Fruit fly (Drosophila melanogaster) whole organism, pupa: ENCODE results near the gene eRF3.

Experiments
- CG10348 ChIP-seq: fragments of 200-800 bp; sonication (Bioruptor generic); IDR thresholded peaks from 2 replicates; pipeline ENCODE4 v1.3.6; 2022; ENCODE audit warnings: missing biosample characterization, missing genetic modification characterization
- CG12605 ChIP-seq: fragments of 200-800 bp; sonication (Bioruptor generic); IDR thresholded peaks from 2 replicates; pipeline ENCODE4 v1.3.6; 2022; ENCODE audit warnings: missing biosample characterization, missing genetic modification characterization
- CG13204 ChIP-seq: fragments of 200-800 bp; sonication (Bioruptor generic); optimal IDR thresholded peaks from 2 replicates; lab custom pipeline; 2018; ENCODE audit warnings: missing biosample characterization, mild to moderate bottlenecking, missing genetic modification characterization, moderate library complexity
- CG14655 ChIP-seq: fragments of 200-800 bp; sonication (Bioruptor generic); optimal IDR thresholded peaks from 3 replicates; lab custom pipeline; 2017; ENCODE audit warnings: mild to moderate bottlenecking, missing biosample characterization, missing genetic modification reagents, missing genetic modification characterization
- CG15710 ChIP-seq: fragments of 200-800 bp; sonication (Bioruptor generic); optimal IDR thresholded peaks from 2 replicates; lab custom pipeline; 2018; ENCODE audit warnings: missing biosample characterization, mild to moderate bottlenecking, missing genetic modification characterization, moderate library complexity
- CG17806 ChIP-seq: fragments of 200-800 bp; sonication (Bioruptor generic); optimal IDR thresholded peaks from 2 replicates; lab custom pipeline; 2018; ENCODE audit warnings: missing biosample characterization, mild to moderate bottlenecking, missing genetic modification characterization, moderate library complexity
- CG32121 ChIP-seq: fragments of 200-800 bp; sonication (Bioruptor generic); IDR thresholded peaks from 2 replicates; pipeline ENCODE4 v1.3.6; 2022; ENCODE audit warnings: missing biosample characterization, missing genetic modification characterization
- CG34367 ChIP-seq: fragments of 200-800 bp; sonication (Bioruptor generic); optimal IDR thresholded peaks from 2 replicates; lab custom pipeline; 2018; ENCODE audit warnings: missing biosample characterization, mild to moderate bottlenecking, missing genetic modification characterization
- CG4496 ChIP-seq: fragments of 200-800 bp; sonication (Bioruptor generic); IDR thresholded peaks from 3 replicates; pipeline ENCODE4 v1.3.6; 2022; ENCODE audit warnings: missing biosample characterization, missing genetic modification characterization
- CG8159 ChIP-seq: fragments of 200-800 bp; sonication (Bioruptor generic); optimal IDR thresholded peaks from 3 replicates; lab custom pipeline; 2018; ENCODE audit warnings: missing biosample characterization, mild to moderate bottlenecking, missing genetic modification characterization, moderate library complexity
- CG8301 ChIP-seq: fragments of 200-800 bp; sonication (Bioruptor generic); optimal IDR thresholded peaks from 2 replicates; lab custom pipeline; 2018; ENCODE audit warnings: missing biosample characterization, mild to moderate bottlenecking, missing genetic modification characterization
- CG9948 ChIP-seq: fragments of 200-800 bp; sonication (Bioruptor generic); optimal IDR thresholded peaks from 2 replicates; lab custom pipeline; 2018; ENCODE audit warnings: missing biosample characterization, mild to moderate bottlenecking, missing genetic modification characterization, moderate library complexity
- D1 ChIP-seq: fragments of 200-800 bp; sonication (Bioruptor generic); optimal IDR thresholded peaks from 2 replicates; lab custom pipeline; 2018; ENCODE audit warnings: missing biosample characterization, mild to moderate bottlenecking, missing genetic modification characterization, moderate library complexity
- EcR ChIP-seq: fragments of 200-800 bp; sonication (Bioruptor generic); optimal IDR thresholded peaks from 3 replicates; lab custom pipeline; 2019; ENCODE audit warnings: missing biosample characterization, missing genetic modification characterization, mild to moderate bottlenecking, moderate library complexity, missing genetic modification reagents
- Ets98B ChIP-seq: fragments of 200-800 bp; sonication (Bioruptor generic); IDR thresholded peaks from 2 replicates; pipeline ENCODE4 v1.3.6; 2022; ENCODE audit warnings: missing biosample characterization, missing genetic modification characterization
- Pif1A ChIP-seq: fragments of 200-800 bp; sonication (Bioruptor generic); optimal IDR thresholded peaks from 3 replicates; lab custom pipeline; 2016; ENCODE audit warnings: missing biosample characterization, missing genetic modification characterization
- Pif1B ChIP-seq: fragments of 200-800 bp; sonication (Bioruptor generic); optimal IDR thresholded peaks from 3 replicates; lab custom pipeline; 2016; ENCODE audit warnings: missing biosample characterization, missing genetic modification characterization
- Snoo ChIP-seq: fragments of 200-800 bp; sonication (Bioruptor generic); optimal IDR thresholded peaks from 3 replicates; lab custom pipeline; 2017; ENCODE audit warnings: missing biosample characterization, mild to moderate bottlenecking, missing genetic modification characterization, inconsistent platforms
- fd96Ca ChIP-seq: fragments of 200-800 bp; sonication (Bioruptor generic); IDR thresholded peaks from 3 replicates; pipeline ENCODE4 v1.3.6; 2022; ENCODE audit warnings: missing biosample characterization, missing genetic modification characterization
- gl ChIP-seq: fragments of 200-800 bp; sonication (Bioruptor generic); optimal IDR thresholded peaks from 2 replicates; lab custom pipeline; 2018; ENCODE audit warnings: missing biosample characterization, mild to moderate bottlenecking, missing genetic modification characterization
- rn ChIP-seq: fragments of 200-800 bp; sonication (Bioruptor generic); IDR thresholded peaks from 2 replicates; pipeline ENCODE4 v1.3.6; 2022; ENCODE audit warnings: missing biosample characterization, missing genetic modification characterization

The eRF3 gene

DNA sequence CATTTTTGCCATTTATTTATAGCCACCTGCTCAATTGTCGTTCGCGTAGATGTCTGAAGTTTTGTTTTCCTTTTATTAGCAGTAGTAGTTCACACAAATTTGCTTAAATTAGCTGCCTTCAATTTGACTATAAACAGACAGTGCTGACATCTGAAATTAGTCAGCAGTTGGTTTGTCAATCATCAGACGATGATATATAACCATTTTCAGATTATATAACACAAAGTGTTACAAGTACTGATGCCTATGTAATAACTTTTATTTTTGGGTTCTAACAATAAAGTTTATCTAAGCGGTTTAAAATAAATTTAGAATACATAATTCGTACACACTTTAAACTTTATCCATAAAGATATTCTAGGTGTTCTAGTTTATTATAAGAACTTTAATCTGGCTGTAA is 47.5 kb downstream of the eRF3 start:
- TF ChIP-seq CG10348 (no peak), CG32121 (GFP tag; lab: Robert Waterston, UW) (no peak), EcR (GFP tag; lab: Kevin White, UChicago) (no peak), CG9948 (tag; lab: Kevin White, UChicago) (no peak), CG4496 (GFP tag; lab: Robert Waterston, UW) (no peak), CG13204 (no peak), CG12605 (GFP tag; lab: Robert Waterston, UW) (no peak), Pif1B (no peak), CG17806 (tag; lab: Kevin White, UChicago) (no peak), Pif1A (no peak)

DNA sequence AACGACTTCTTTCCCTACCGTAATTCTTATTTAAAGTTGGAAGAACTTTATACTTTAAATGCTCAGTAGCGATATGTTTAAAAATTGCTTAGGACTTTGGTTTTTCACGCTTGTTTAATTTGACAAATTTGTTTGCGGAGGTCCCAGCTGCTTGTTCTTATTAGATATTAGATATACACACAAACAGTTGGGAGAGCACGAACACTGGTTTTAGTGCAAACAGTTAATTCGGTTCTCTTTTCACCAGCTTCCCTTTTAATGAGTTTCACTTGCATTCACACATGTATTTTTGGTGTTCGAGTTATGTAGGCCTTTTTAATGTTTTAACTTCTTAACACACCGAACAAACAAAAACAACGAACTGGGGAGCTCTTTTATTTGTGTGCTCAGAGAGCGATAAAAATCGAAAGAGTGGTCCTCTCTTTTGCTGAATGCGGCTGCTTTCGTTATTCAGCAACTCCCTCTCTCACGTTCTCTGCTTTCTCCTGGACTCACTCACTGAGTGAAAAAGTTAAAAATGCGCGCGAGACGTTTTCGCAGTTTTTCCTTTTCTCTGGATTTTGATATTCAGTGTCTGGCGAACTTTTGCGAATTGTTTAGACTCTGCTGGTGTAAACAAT is 48.6 kb downstream of the eRF3 start:
- TF ChIP-seq gl (tag; lab: Kevin White, UChicago): peak; percentile 57
- TF ChIP-seq EcR (GFP tag; lab: Kevin White, UChicago): no peak
- peak; percentile 22; the same call in 1 of the 2 replicates for TF ChIP-seq Ets98B (GFP tag; lab: Robert Waterston, UW)
- peak; percentile 46; the same call in 2 of the 3 replicates for TF ChIP-seq CG4496 (GFP tag; lab: Robert Waterston, UW)
- TF ChIP-seq D1 (tag; lab: Kevin White, UChicago): peak; percentile 3
- TF ChIP-seq Pif1B: peak; percentile 7
- no peak for TF ChIP-seq Pif1A
- TF ChIP-seq CG8301 (tag; lab: Kevin White, UChicago): no peak

DNA sequence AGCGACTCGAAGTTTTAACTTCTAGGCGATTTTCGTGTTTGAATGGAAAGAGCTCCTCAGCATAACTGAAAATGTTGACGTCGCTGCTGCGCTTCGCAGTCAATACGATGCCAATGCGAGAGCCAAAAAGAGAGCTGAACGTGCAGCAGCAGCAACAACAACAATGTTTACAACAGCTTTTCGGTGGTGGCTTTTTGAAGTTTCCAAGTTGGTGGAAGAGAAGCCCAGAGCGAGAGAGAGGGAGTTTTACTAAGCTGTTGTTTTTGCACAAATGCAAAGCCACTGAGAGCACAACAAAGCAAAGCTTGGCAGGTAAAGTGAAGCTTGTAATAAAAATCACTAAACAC is 49.2 kb downstream of the eRF3 start:
- TF ChIP-seq CG14655 (GFP tag; lab: Kevin White, UChicago): no peak
- no peak for TF ChIP-seq D1 (tag; lab: Kevin White, UChicago)
- TF ChIP-seq Pif1B: no peak
- TF ChIP-seq CG8301 (tag; lab: Kevin White, UChicago): no peak
- TF ChIP-seq CG17806 (tag; lab: Kevin White, UChicago): no peak
- no peak for TF ChIP-seq Pif1A
- TF ChIP-seq rn (GFP tag; lab: Robert Waterston, UW): no peak
- no peak for TF ChIP-seq EcR (GFP tag; lab: Kevin White, UChicago)
- TF ChIP-seq CG12605 (GFP tag; lab: Robert Waterston, UW): no peak
- TF ChIP-seq CG10348: no peak

DNA sequence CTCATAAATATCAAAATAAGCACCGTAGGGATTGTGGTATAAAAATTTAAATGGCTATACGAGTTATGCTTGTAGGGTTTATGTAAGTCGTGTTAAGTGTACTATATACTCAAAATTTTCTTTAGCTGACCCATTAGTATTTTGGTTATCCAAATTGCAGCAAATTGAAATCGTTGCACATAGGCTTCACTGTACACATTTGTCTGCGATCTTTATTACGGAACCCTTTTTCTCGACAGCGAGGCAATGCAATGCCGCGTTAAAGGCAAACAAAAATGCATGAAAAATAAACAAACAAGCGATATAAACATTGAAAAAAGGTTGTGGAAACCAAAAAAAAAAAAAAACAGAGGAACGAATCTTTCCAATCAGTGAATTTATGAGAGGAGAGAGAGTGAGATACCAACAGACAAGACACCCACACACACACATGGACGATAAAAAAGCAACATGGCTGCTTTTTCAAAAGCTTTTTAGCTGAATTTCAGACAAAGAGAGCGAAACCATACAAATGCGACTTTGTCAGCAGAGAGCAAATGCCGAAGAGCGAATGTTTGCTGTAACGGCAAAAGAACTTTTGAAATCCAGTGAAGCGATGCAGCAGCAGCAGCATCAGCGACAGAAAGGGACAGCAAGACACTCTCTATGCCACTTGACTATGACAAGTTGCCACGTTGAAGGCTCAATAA is 49.8 kb downstream of the eRF3 start:
- TF ChIP-seq rn (GFP tag; lab: Robert Waterston, UW) (peak; percentile 91), fd96Ca (peak; percentile 95), CG34367 (peak; percentile 94), CG10348 (peak; percentile 86), CG15710 (tag; lab: Kevin White, UChicago) (peak; percentile 97), CG8159 (peak; percentile 95), CG14655 (GFP tag; lab: Kevin White, UChicago) (peak; percentile 96), D1 (tag; lab: Kevin White, UChicago) (peak; percentile 79), Ets98B (GFP tag; lab: Robert Waterston, UW) (peak; percentile 95), gl (tag; lab: Kevin White, UChicago) (peak; percentile 92), EcR (GFP tag; lab: Kevin White, UChicago) (peak; percentile 70), Snoo (tag; lab: Kevin White, UChicago) (peak; percentile 93), CG12605 (GFP tag; lab: Robert Waterston, UW) (peak; percentile 89), CG4496 (GFP tag; lab: Robert Waterston, UW) (peak; percentile 96), CG8301 (tag; lab: Kevin White, UChicago) (peak; percentile 96), Pif1A (peak; percentile 96), CG13204 (peak; percentile 86), CG9948 (tag; lab: Kevin White, UChicago) (peak; percentile 95), CG32121 (GFP tag; lab: Robert Waterston, UW) (peak; percentile 96), Pif1B (peak; percentile 96), CG17806 (tag; lab: Kevin White, UChicago) (peak; percentile 95)

DNA sequence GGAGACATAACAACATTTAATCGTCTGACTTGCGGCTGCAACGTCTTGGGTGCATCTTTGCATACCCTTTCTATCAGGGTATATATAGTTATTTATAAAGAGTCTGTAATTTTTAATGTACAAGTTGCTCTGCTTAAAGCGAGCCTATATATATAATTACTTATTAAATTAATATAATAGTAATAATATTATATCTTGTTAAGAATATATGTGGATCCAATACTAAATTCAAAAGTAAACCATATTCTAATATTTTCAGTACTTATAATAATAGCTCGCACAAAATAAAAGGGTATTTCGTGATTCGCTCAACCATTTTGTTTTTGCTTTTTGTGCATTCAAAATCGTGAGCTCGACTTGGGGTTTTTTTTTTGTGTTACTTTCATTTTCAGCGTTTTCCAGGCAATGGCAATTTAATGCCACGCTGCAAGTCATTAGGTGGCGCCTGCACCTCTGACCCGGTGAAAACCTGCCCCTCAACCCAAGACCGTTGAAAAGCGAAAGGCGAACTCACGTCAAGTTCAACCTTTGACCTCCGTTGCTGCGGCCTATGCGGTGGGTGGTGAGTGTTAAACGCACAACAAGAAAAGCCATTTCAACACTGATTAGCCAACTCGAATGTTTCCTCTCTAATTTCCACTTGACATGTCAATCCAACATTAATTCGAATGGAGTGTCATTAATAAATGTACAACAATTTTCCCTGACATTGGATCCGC is 51.8 kb downstream of the eRF3 start:
- TF ChIP-seq CG15710 (tag; lab: Kevin White, UChicago) (no peak), CG14655 (GFP tag; lab: Kevin White, UChicago) (peak; percentile 10), CG8159 (peak; percentile 21), CG32121 (GFP tag; lab: Robert Waterston, UW) (no peak), Pif1B (no peak), fd96Ca (no peak)

DNA sequence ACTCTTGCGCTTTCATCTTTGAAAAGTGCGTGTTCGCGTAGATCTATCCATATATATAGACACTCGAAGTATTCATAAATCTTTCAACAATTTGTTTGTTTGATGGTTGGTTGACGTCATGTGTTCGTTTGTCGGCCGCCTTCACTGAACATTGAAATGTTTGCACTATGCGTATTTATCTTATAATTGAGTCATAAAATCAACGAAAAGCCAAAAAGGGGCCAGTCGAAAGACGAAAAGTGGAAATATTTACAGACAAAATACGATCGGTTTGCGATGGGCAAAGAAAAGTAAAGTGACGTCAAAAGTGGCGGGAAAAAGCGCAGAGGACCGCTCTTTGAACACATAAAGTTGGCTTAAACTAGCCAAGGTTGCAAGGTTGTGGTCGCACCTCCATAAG is 53.1 kb downstream of the eRF3 start:
- TF ChIP-seq D1 (tag; lab: Kevin White, UChicago) (no peak), fd96Ca (no peak), CG34367 (no peak)
